Worm (Caenorhabditis elegans) whole organism, L2 larva: Measurements from ENCODE around the gene lect-2.

Source experiments
- C34F6.9 ChIP-seq: fragments of 150-350 bp; optimal IDR thresholded peaks from 2 replicates; lab custom pipeline; 2014; ENCODE audit warnings: missing biosample characterization, missing genetic modification characterization
- F13H6.1 ChIP-seq: sonication (generic microtip); optimal IDR thresholded peaks from 2 replicates; lab custom pipeline; 2016; ENCODE audit warnings: missing genetic modification characterization, missing compliant biosample characterization
- R02D3.7 ChIP-seq: fragments of 150-350 bp; optimal IDR thresholded peaks from 2 replicates; lab custom pipeline; 2014; ENCODE audit warnings: missing biosample characterization, missing genetic modification characterization
- Y55F3AM.14 ChIP-seq: fragments of 200-800 bp; sonication (Bioruptor generic); optimal IDR thresholded peaks from 2 replicates; lab custom pipeline; 2018; ENCODE audit warnings: mild to moderate bottlenecking, missing genetic modification characterization, missing compliant biosample characterization
- ZK546.5 ChIP-seq: sonication (generic microtip); optimal IDR thresholded peaks from 2 replicates; lab custom pipeline; 2017; ENCODE audit warnings: missing biosample characterization, missing genetic modification characterization
- alr-1 ChIP-seq: fragments of 150-350 bp; optimal IDR thresholded peaks from 2 replicates; lab custom pipeline; 2014; ENCODE audit warnings: missing biosample characterization, missing genetic modification characterization
- ama-1 ChIP-seq: fragments of 150-350 bp; optimal IDR thresholded peaks from 2 replicates; lab custom pipeline; 2018; ENCODE audit warnings: inconsistent platforms
- ceh-16 ChIP-seq: fragments of 150-350 bp; optimal IDR thresholded peaks from 2 replicates; lab custom pipeline; 2014; ENCODE audit warnings: missing biosample characterization, missing genetic modification characterization
- ceh-82 ChIP-seq: fragments of 150-350 bp; optimal IDR thresholded peaks from 2 replicates; lab custom pipeline; 2014; ENCODE audit warnings: missing biosample characterization, missing genetic modification characterization
- crh-2 ChIP-seq: sonication (generic microtip); optimal IDR thresholded peaks from 2 replicates; lab custom pipeline; 2017; ENCODE audit warnings: missing biosample characterization, missing genetic modification characterization
- dmd-4 ChIP-seq: sonication (generic microtip); optimal IDR thresholded peaks from 2 replicates; lab custom pipeline; 2017; ENCODE audit warnings: missing biosample characterization, missing genetic modification characterization
- egl-27 ChIP-seq: sonication (generic microtip); optimal IDR thresholded peaks from 3 replicates; lab custom pipeline; 2017; ENCODE audit warnings: missing biosample characterization, missing genetic modification reagents, missing genetic modification characterization
- elt-1 ChIP-seq: fragments of 150-350 bp; optimal IDR thresholded peaks from 2 replicates; lab custom pipeline; 2014; ENCODE audit warnings: missing biosample characterization, missing genetic modification characterization
- fos-1 ChIP-seq: fragments of 150-350 bp; optimal IDR thresholded peaks from 2 replicates; lab custom pipeline; 2014; ENCODE audit warnings: missing biosample characterization, missing genetic modification characterization
- gmeb-1 ChIP-seq: fragments of 150-350 bp; optimal IDR thresholded peaks from 2 replicates; lab custom pipeline; 2014; ENCODE audit warnings: missing biosample characterization, missing genetic modification characterization
- lin-11 ChIP-seq: fragments of 150-350 bp; sonication (generic microtip); optimal IDR thresholded peaks from 2 replicates; lab custom pipeline; 2014; ENCODE audit warnings: missing biosample characterization, missing genetic modification characterization, inconsistent platforms, mixed read lengths
- lsy-2 ChIP-seq, 2 experiments: fragments of 150-350 bp in 1 of 2; sonication (generic microtip) in 1 of 2; optimal IDR thresholded peaks; 2 replicates each; lab custom pipeline; 2014 to 2017; ENCODE audit warnings: missing biosample characterization in 2 of 2, missing genetic modification characterization in 2 of 2
- mab-5 ChIP-seq: fragments of 150-350 bp; optimal IDR thresholded peaks from 2 replicates; lab custom pipeline; 2014; ENCODE audit warnings: missing biosample characterization, missing genetic modification characterization
- nhr-129 ChIP-seq: fragments of 150-350 bp; optimal IDR thresholded peaks from 2 replicates; lab custom pipeline; 2014; ENCODE audit warnings: missing biosample characterization, missing genetic modification characterization
- nhr-23 ChIP-seq: fragments of 150-350 bp; optimal IDR thresholded peaks from 2 replicates; lab custom pipeline; 2014; ENCODE audit warnings: missing biosample characterization, missing genetic modification reagents, missing genetic modification characterization
- nhr-237 ChIP-seq: fragments of 150-350 bp; optimal IDR thresholded peaks from 2 replicates; lab custom pipeline; 2014; ENCODE audit warnings: missing biosample characterization, missing genetic modification characterization
- nhr-25 ChIP-seq: fragments of 150-350 bp; sonication (generic microtip); optimal IDR thresholded peaks from 3 replicates; lab custom pipeline; 2014; ENCODE audit warnings: missing biosample characterization, missing genetic modification characterization
- nhr-6 ChIP-seq: fragments of 150-350 bp; optimal IDR thresholded peaks from 2 replicates; lab custom pipeline; 2014; ENCODE audit warnings: missing biosample characterization, missing genetic modification characterization
- sem-4 ChIP-seq: fragments of 150-350 bp; optimal IDR thresholded peaks from 2 replicates; lab custom pipeline; 2014; ENCODE audit warnings: missing biosample characterization, missing genetic modification reagents, missing genetic modification characterization
- skn-1 ChIP-seq: sonication (generic microtip); optimal IDR thresholded peaks from 2 replicates; lab custom pipeline; 2017; ENCODE audit warnings: missing biosample characterization, missing genetic modification characterization
- sma-3 ChIP-seq: sonication (generic microtip); optimal IDR thresholded peaks from 2 replicates; lab custom pipeline; 2016; ENCODE audit warnings: missing genetic modification reagents, missing genetic modification characterization, missing compliant biosample characterization
- sma-9 ChIP-seq, 2 experiments: fragments of 150-350 bp in 1 of 2; sonication (generic microtip) in 1 of 2; optimal IDR thresholded peaks; 2 replicates each; lab custom pipeline; 2014 to 2016; ENCODE audit warnings: missing genetic modification characterization in 2 of 2, mild to moderate bottlenecking in 1 of 2, missing biosample characterization in 1 of 2, missing compliant biosample characterization in 1 of 2, missing genetic modification reagents in 1 of 2, moderate library complexity in 1 of 2
- unc-55 ChIP-seq: fragments of 150-350 bp; sonication (generic microtip); optimal IDR thresholded peaks from 3 replicates; lab custom pipeline; 2014; ENCODE audit warnings: missing biosample characterization, missing genetic modification reagents, missing genetic modification characterization
- zag-1 ChIP-seq: fragments of 150-350 bp; optimal IDR thresholded peaks from 2 replicates; lab custom pipeline; 2014; ENCODE audit warnings: missing biosample characterization, missing genetic modification characterization
- ztf-1 ChIP-seq: fragments of 200-800 bp; sonication (Bioruptor generic); conservative IDR thresholded peaks from 2 replicates; pipeline ENCODE4 v1.3.6; 2022; ENCODE audit warnings: missing genetic modification characterization, missing compliant biosample characterization
- ztf-11 ChIP-seq: sonication (generic microtip); optimal IDR thresholded peaks from 2 replicates; lab custom pipeline; 2017; ENCODE audit warnings: missing biosample characterization, missing genetic modification characterization

Gene lect-2

ce11 chrII:5835146-5835545 is 44.6 kb downstream of the lect-2 start:
- TF ChIP-seq nhr-25 (tag; lab: Kevin White, UChicago) (no peak), nhr-237 (tag; lab: Kevin White, UChicago) (no peak), unc-55 (no peak), Y55F3AM.14 (no peak), ZK546.5 (tag; lab: Kevin White, UChicago) (no peak), R02D3.7 (no peak), nhr-23 (tag; lab: Kevin White, UChicago) (no peak), nhr-129 (tag; lab: Kevin White, UChicago) (no peak), fos-1 (tag; lab: Kevin White, UChicago) (no peak), ztf-11 (no peak)
- TF ChIP-seq, all 48 proteins: peak for 0

- peak; percentile 65 for TF ChIP-seq sma-3 (GFP tag; lab: Kevin White, UChicago)
- no peak for TF ChIP-seq ceh-82
- TF ChIP-seq crh-2 (tag; lab: Kevin White, UChicago), result peak; percentile 15
- TF ChIP-seq nhr-129 (tag; lab: Kevin White, UChicago), result peak; percentile 3
- TF ChIP-seq lsy-2 (tag; optimal IDR thresholded peaks at IDR 0.05; lab: Kevin White, UChicago), result peak in 1 of 2 experiments; percentile 68
- no peak for TF ChIP-seq gmeb-1 (tag; lab: Kevin White, UChicago)
- no peak for TF ChIP-seq ama-1 (lab: Kevin White, UChicago)
- peak; percentile 21 for TF ChIP-seq F13H6.1 (tag; lab: Kevin White, UChicago)
- peak; percentile 81 for TF ChIP-seq C34F6.9 (tag; lab: Kevin White, UChicago)
- no peak for TF ChIP-seq mab-5 (tag; lab: Kevin White, UChicago)
- no peak for TF ChIP-seq dmd-4
- TF ChIP-seq unc-55, result peak; percentile 73
Measured at ce11 chrII:5836153-5836719, 45.7 kb downstream of the lect-2 start, which contains the start of gene fzo-1. Gene fzo-1 (minus strand): TSS chrII:5836203.

ce11 chrII:5838453-5838852 is 47.9 kb downstream of the lect-2 start, which contains the start of gene ZK1248.15:
Gene ZK1248.15 (minus strand): TSS chrII:5838553.
- no peak for TF ChIP-seq lin-11 (tag; lab: Kevin White, UChicago)
- TF ChIP-seq unc-55, result no peak
- no peak for TF ChIP-seq elt-1 (tag; lab: Kevin White, UChicago)
- no peak for TF ChIP-seq Y55F3AM.14

ce11 chrII:5839227-5839626 is 48.7 kb downstream of the lect-2 start, which contains the start of gene ZK1248.19:
Gene ZK1248.19 (minus strand): TSS chrII:5839414.
- TF ChIP-seq sma-9 (GFP tag; optimal IDR thresholded peaks at IDR 0.05; lab: Kevin White, UChicago) (peak; percentile 13), sma-9 (tag; optimal IDR thresholded peaks at IDR 0.05; lab: Kevin White, UChicago) (no peak), gmeb-1 (tag; lab: Kevin White, UChicago) (peak; percentile 34), sem-4 (tag; lab: Kevin White, UChicago) (no peak), ztf-1 (GFP tag; lab: Robert Waterston, UW) (no peak), C34F6.9 (tag; lab: Kevin White, UChicago) (peak; percentile 36), lsy-2 (tag; optimal IDR thresholded peaks at IDR 0.05; lab: Kevin White, UChicago) (peak; percentile 4 to 63), alr-1 (no peak), nhr-129 (tag; lab: Kevin White, UChicago) (peak; percentile 44), zag-1 (tag; lab: Kevin White, UChicago) (no peak), R02D3.7 (peak; percentile 67), unc-55 (peak; percentile 57)

- peak; percentile 25 for TF ChIP-seq mab-5 (tag; lab: Kevin White, UChicago)
- no peak for TF ChIP-seq nhr-6
- TF ChIP-seq skn-1 (tag; lab: Kevin White, UChicago), result no peak
- TF ChIP-seq ama-1 (lab: Kevin White, UChicago), result no peak
- peak in 1 of 2 experiments; percentile 33 for TF ChIP-seq lsy-2 (tag; optimal IDR thresholded peaks at IDR 0.05; lab: Kevin White, UChicago)
- no peak for TF ChIP-seq ceh-16
- no peak for TF ChIP-seq egl-27 (tag; lab: Kevin White, UChicago)
- TF ChIP-seq sma-9 (GFP tag; optimal IDR thresholded peaks at IDR 0.05; lab: Kevin White, UChicago), result peak; percentile 60
- no peak for TF ChIP-seq sma-9 (tag; optimal IDR thresholded peaks at IDR 0.05; lab: Kevin White, UChicago)
- no peak for TF ChIP-seq crh-2 (tag; lab: Kevin White, UChicago)
- TF ChIP-seq F13H6.1 (tag; lab: Kevin White, UChicago), result peak; percentile 48
- TF ChIP-seq ztf-11, result no peak
- TF ChIP-seq nhr-129 (tag; lab: Kevin White, UChicago), result peak; percentile 45
Measured at ce11 chrII:5841053-5841547, 50.6 kb downstream of the lect-2 start, which contains the start of gene lec-5. Gene lec-5 (minus strand): TSS chrII:5841103.
